Fruit fly (Drosophila melanogaster) whole organism, adult: ENCODE measurements around the gene CG17261.

Experiments
- CG12768 ChIP-seq: fragments of 200-800 bp; sonication (Bioruptor generic); optimal IDR thresholded peaks from 2 replicates; lab custom pipeline; 2017; ENCODE audit warnings: missing biosample characterization, missing genetic modification characterization, mild to moderate bottlenecking, moderate library complexity, missing genetic modification reagents
- CG7101 ChIP-seq: fragments of 200-800 bp; sonication (Bioruptor generic); optimal IDR thresholded peaks from 2 replicates; lab custom pipeline; 2018; ENCODE audit warnings: missing biosample characterization, mild to moderate bottlenecking, missing genetic modification characterization, moderate library complexity
- Crg-1 ChIP-seq: fragments of 200-800 bp; sonication (Bioruptor generic); optimal IDR thresholded peaks from 2 replicates; lab custom pipeline; 2016; ENCODE audit warnings: missing biosample characterization, missing genetic modification characterization
- cnc ChIP-seq, 2 experiments: fragments of >200 bp; optimal IDR thresholded peaks; 2 replicates each; lab custom pipeline; 2017
- pad ChIP-seq: fragments of 200-800 bp; sonication (Bioruptor generic); optimal IDR thresholded peaks from 3 replicates; lab custom pipeline; 2017; ENCODE audit warnings: missing biosample characterization, missing genetic modification characterization, mild to moderate bottlenecking, moderate library complexity, missing genetic modification reagents
- toe ChIP-seq: fragments of 200-800 bp; sonication (Bioruptor generic); optimal IDR thresholded peaks from 2 replicates; lab custom pipeline; 2016; ENCODE audit warnings: missing biosample characterization, missing genetic modification characterization

dm6 chr2L:3012780-3013179, 29.6 kb upstream of the CG17261 start:
- TF ChIP-seq pad (GFP tag; lab: Kevin White, UChicago) = no peak
- no peak for TF ChIP-seq CG7101 (tag; lab: Kevin White, UChicago)
- TF ChIP-seq CG12768 (GFP tag; lab: Kevin White, UChicago) = no peak
- no peak for TF ChIP-seq cnc (optimal IDR thresholded peaks at IDR 0.05; lab: Kevin White, UChicago)
- no peak for TF ChIP-seq Crg-1 (GFP tag; lab: Kevin White, UChicago)
- no peak for TF ChIP-seq toe (GFP tag; lab: Kevin White, UChicago)
